Worm (Caenorhabditis elegans): Measurements from ENCODE around the gene txt-4.

Gene txt-4

ce11 chrIV:1523418-1523817 is 13.1 kb downstream of the txt-4 start, which contains the start of gene K03H6.1:
TSS of gene K03H6.1 (plus strand) at chrIV:1523718.
- no peak for TF ChIP-seq klf-2 (GFP tag; conservative IDR thresholded peaks at IDR 0.05)
- TF ChIP-seq cog-1 (tag; optimal IDR thresholded peaks at IDR 0.05), result no peak
- TF ChIP-seq tab-1 (GFP tag; IDR thresholded peaks at IDR 0.05), result no peak
- TF ChIP-seq ztf-29 (GFP tag; IDR thresholded peaks at IDR 0.05), result no peak
- TF ChIP-seq med-1 (GFP tag; optimal IDR thresholded peaks at IDR 0.05; ENCODE audit: insufficient read depth), result no peak
- no peak for TF ChIP-seq ref-1 (GFP tag; conservative IDR thresholded peaks at IDR 0.05)
- no peak for TF ChIP-seq T22C8.4 (GFP tag; IDR thresholded peaks at IDR 0.05)
- no peak for TF ChIP-seq ztf-23 (GFP tag; IDR thresholded peaks at IDR 0.05)
- TF ChIP-seq flt-1 (GFP tag; IDR thresholded peaks at IDR 0.05), result no peak

DNA sequence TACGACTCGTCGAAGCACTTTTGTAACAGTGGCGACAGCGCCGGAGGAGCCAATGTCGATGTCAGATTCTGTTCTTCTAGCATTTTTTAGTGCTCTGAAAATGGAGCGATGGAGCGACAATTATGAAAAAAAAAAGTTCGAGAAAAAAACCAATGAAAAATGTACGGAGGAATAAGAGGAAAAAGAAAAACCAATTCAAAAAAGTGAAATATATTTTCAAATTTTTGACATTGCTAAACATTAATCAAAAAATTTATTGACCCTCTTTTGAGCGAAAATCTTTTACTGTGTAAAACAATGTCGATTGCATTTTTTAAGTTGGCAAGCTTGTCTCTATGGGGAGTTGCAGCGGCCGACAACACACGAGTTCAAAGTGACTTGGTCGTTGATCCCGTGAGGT is 26.0 kb downstream of the txt-4 start, which contains the start of gene K03H6.5:
Gene K03H6.5, minus strand, starts transcription at position 101 of the 400 bp plus-strand sequence.
- TF ChIP-seq ref-1 (GFP tag; conservative IDR thresholded peaks at IDR 0.05), result no peak
- TF ChIP-seq flt-1 (GFP tag; IDR thresholded peaks at IDR 0.05), result no peak
- TF ChIP-seq ztf-29 (GFP tag; IDR thresholded peaks at IDR 0.05), result no peak
- TF ChIP-seq med-1 (GFP tag; optimal IDR thresholded peaks at IDR 0.05; ENCODE audit: insufficient read depth), result no peak
- TF ChIP-seq tab-1 (GFP tag; IDR thresholded peaks at IDR 0.05), result no peak
- no peak for TF ChIP-seq ztf-23 (GFP tag; IDR thresholded peaks at IDR 0.05)
- TF ChIP-seq T22C8.4 (GFP tag; IDR thresholded peaks at IDR 0.05), result no peak
- TF ChIP-seq cog-1 (tag; optimal IDR thresholded peaks at IDR 0.05), result no peak
- TF ChIP-seq klf-2 (GFP tag; conservative IDR thresholded peaks at IDR 0.05), result no peak

- TF ChIP-seq ztf-29 (GFP tag; IDR thresholded peaks at IDR 0.05) (no peak), klf-2 (GFP tag; conservative IDR thresholded peaks at IDR 0.05) (no peak), flt-1 (GFP tag; IDR thresholded peaks at IDR 0.05) (no peak), ref-1 (GFP tag; conservative IDR thresholded peaks at IDR 0.05) (no peak), T22C8.4 (GFP tag; IDR thresholded peaks at IDR 0.05) (no peak), cog-1 (tag; optimal IDR thresholded peaks at IDR 0.05) (no peak), ztf-23 (GFP tag; IDR thresholded peaks at IDR 0.05) (no peak), tab-1 (GFP tag; IDR thresholded peaks at IDR 0.05) (no peak), med-1 (GFP tag; optimal IDR thresholded peaks at IDR 0.05; ENCODE audit: insufficient read depth) (no peak)
Observed at ce11 chrIV:1547129-1547528, 36.8 kb downstream of the txt-4 start.

DNA sequence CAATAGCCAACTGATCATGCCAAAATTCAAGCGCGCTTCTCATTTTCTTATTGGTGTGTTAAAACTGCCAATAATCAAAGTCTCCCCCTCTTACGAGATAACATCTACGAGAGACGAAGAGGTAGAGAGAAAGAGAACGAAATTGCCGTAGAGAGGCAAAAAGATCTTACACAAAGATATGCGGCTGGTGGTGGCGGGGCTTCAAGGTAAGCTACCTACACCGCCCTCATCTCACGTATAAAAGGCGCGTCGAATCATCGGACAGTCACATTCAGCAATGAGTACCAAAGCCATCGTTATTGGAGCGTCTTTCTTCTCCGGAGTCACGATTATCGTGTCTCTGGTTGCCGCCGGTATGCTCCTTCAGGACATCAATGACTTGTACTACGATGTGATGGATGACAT is 38.1 kb downstream of the txt-4 start, which contains the start of gene col-107:
Gene col-107, plus strand, starts transcription at position 265 of the 405 bp plus-strand sequence.
- TF ChIP-seq T22C8.4 (GFP tag; IDR thresholded peaks at IDR 0.05) (no peak), tab-1 (GFP tag; IDR thresholded peaks at IDR 0.05) (no peak), med-1 (GFP tag; optimal IDR thresholded peaks at IDR 0.05; ENCODE audit: insufficient read depth) (no peak), ztf-23 (GFP tag; IDR thresholded peaks at IDR 0.05) (no peak), cog-1 (tag; optimal IDR thresholded peaks at IDR 0.05) (no peak), flt-1 (GFP tag; IDR thresholded peaks at IDR 0.05) (no peak), ref-1 (GFP tag; conservative IDR thresholded peaks at IDR 0.05) (no peak), klf-2 (GFP tag; conservative IDR thresholded peaks at IDR 0.05) (no peak), ztf-29 (GFP tag; IDR thresholded peaks at IDR 0.05) (no peak)

- TF ChIP-seq ztf-29 (GFP tag; IDR thresholded peaks at IDR 0.05) (no peak), ztf-23 (GFP tag; IDR thresholded peaks at IDR 0.05) (no peak), flt-1 (GFP tag; IDR thresholded peaks at IDR 0.05) (no peak), ref-1 (GFP tag; conservative IDR thresholded peaks at IDR 0.05) (no peak), cog-1 (tag; optimal IDR thresholded peaks at IDR 0.05) (no peak), T22C8.4 (GFP tag; IDR thresholded peaks at IDR 0.05) (no peak), tab-1 (GFP tag; IDR thresholded peaks at IDR 0.05) (no peak), med-1 (GFP tag; optimal IDR thresholded peaks at IDR 0.05; ENCODE audit: insufficient read depth) (no peak), klf-2 (GFP tag; conservative IDR thresholded peaks at IDR 0.05) (no peak)
Observed at ce11 chrIV:1549095-1550093, 39.0 kb downstream of the txt-4 start.

DNA sequence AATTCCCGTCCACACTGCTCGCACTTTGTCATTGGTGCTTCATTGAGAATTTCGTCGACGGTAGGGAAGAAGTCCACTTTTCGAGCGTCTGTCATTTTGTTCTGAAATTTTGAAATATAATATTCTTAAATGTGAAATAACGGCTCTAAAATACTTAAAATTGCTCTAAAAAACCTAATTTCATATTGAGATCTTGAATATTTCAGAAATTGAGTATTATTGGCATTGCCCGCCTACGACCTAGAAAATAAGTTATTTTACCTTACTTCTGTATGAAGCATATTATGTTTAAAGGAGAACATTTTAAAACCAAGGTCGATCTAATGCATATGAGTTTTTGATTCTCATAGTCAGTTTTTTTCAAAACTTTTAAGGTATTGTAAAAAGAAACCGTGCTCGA is 39.8 kb downstream of the txt-4 start, which contains the start of gene C34H4.5:
Gene C34H4.5, minus strand, starts transcription at position 101 of the 400 bp plus-strand sequence.
- TF ChIP-seq ztf-23 (GFP tag; IDR thresholded peaks at IDR 0.05) (no peak), flt-1 (GFP tag; IDR thresholded peaks at IDR 0.05) (no peak), med-1 (GFP tag; optimal IDR thresholded peaks at IDR 0.05; ENCODE audit: insufficient read depth) (no peak), klf-2 (GFP tag; conservative IDR thresholded peaks at IDR 0.05) (no peak), ztf-29 (GFP tag; IDR thresholded peaks at IDR 0.05) (no peak), T22C8.4 (GFP tag; IDR thresholded peaks at IDR 0.05) (no peak), ref-1 (GFP tag; conservative IDR thresholded peaks at IDR 0.05) (no peak), tab-1 (GFP tag; IDR thresholded peaks at IDR 0.05) (no peak), cog-1 (tag; optimal IDR thresholded peaks at IDR 0.05) (no peak)

ce11 chrIV:1550578-1550977 is 40.2 kb downstream of the txt-4 start, which contains the start of gene tag-244:
TSS of gene tag-244 (plus strand) at chrIV:1550878.
- TF ChIP-seq ref-1 (GFP tag; conservative IDR thresholded peaks at IDR 0.05) (no peak), flt-1 (GFP tag; IDR thresholded peaks at IDR 0.05) (no peak), cog-1 (tag; optimal IDR thresholded peaks at IDR 0.05) (no peak), klf-2 (GFP tag; conservative IDR thresholded peaks at IDR 0.05) (no peak), tab-1 (GFP tag; IDR thresholded peaks at IDR 0.05) (no peak), T22C8.4 (GFP tag; IDR thresholded peaks at IDR 0.05) (no peak)

ce11 chrIV:1553195-1553918 is 43.0 kb downstream of the txt-4 start, which contains the start of gene C34H4.2:
TSS of gene C34H4.2 (plus strand) at chrIV:1553752.
- TF ChIP-seq T22C8.4 (GFP tag; IDR thresholded peaks at IDR 0.05) (no peak), ztf-29 (GFP tag; IDR thresholded peaks at IDR 0.05) (no peak), tab-1 (GFP tag; IDR thresholded peaks at IDR 0.05) (no peak), cog-1 (tag; optimal IDR thresholded peaks at IDR 0.05) (no peak), ref-1 (GFP tag; conservative IDR thresholded peaks at IDR 0.05) (no peak)
